Worm (Caenorhabditis elegans) whole organism, L4 larva: Measurements from ENCODE around the gene C16A11.2.

ENCODE experiments used
- D1046.2 ChIP-seq: fragments of 200-800 bp; sonication (Bioruptor generic); IDR thresholded peaks from 2 replicates; pipeline ENCODE4 v1.3.6; 2022; ENCODE audit warnings: missing genetic modification characterization, missing compliant biosample characterization
- F37D6.2 ChIP-seq: sonication (generic microtip); optimal IDR thresholded peaks from 2 replicates; lab custom pipeline; 2016; ENCODE audit warnings: mild to moderate bottlenecking, missing genetic modification characterization, missing compliant biosample characterization
- T20F7.1 ChIP-seq: fragments of 200-800 bp; sonication (Bioruptor generic); optimal IDR thresholded peaks from 2 replicates; lab custom pipeline; 2018; ENCODE audit warnings: mild to moderate bottlenecking, missing genetic modification characterization, missing compliant biosample characterization
- Y105C5A.15 ChIP-seq: fragments of 200-800 bp; sonication (Bioruptor generic); IDR thresholded peaks from 2 replicates; pipeline ENCODE4 v1.3.6; 2022; ENCODE audit warnings: missing genetic modification characterization, missing compliant biosample characterization
- ZK337.2 ChIP-seq: fragments of 200-800 bp; sonication (Bioruptor generic); IDR thresholded peaks from 2 replicates; pipeline ENCODE4 v1.3.6; 2022; ENCODE audit warnings: missing genetic modification reagents, missing genetic modification characterization, missing compliant biosample characterization
- aha-1 ChIP-seq: fragments of 150-350 bp; peaks from one replicate; lab custom pipeline; 2014; ENCODE audit warnings: missing biosample characterization, missing genetic modification characterization
- aly-2 ChIP-seq: sonication (generic microtip); optimal IDR thresholded peaks from 2 replicates; lab custom pipeline; 2018; ENCODE audit warnings: missing biosample characterization, missing genetic modification characterization
- ceh-20 ChIP-seq: fragments of 200-800 bp; sonication (Bioruptor generic); IDR thresholded peaks from 2 replicates; pipeline ENCODE4 v1.3.6; 2022; ENCODE audit warnings: missing genetic modification reagents, missing genetic modification characterization, missing compliant biosample characterization
- ceh-32 ChIP-seq: sonication (generic microtip); optimal IDR thresholded peaks from 2 replicates; lab custom pipeline; 2016; ENCODE audit warnings: mild to moderate bottlenecking, missing genetic modification characterization, missing compliant biosample characterization; ENCODE audit not compliant: poor library complexity
- ceh-44 ChIP-seq: fragments of 200-800 bp; sonication (Bioruptor generic); IDR thresholded peaks from 2 replicates; pipeline ENCODE4 v1.3.6; 2022; ENCODE audit warnings: missing genetic modification reagents, missing genetic modification characterization, missing compliant biosample characterization
- ceh-62 ChIP-seq: sonication (generic microtip); optimal IDR thresholded peaks from 2 replicates; lab custom pipeline; 2017; ENCODE audit warnings: missing biosample characterization, missing genetic modification characterization
- ceh-82 ChIP-seq: sonication (generic microtip); optimal IDR thresholded peaks from 2 replicates; lab custom pipeline; 2017; ENCODE audit warnings: missing biosample characterization, missing genetic modification characterization
- cey-2 ChIP-seq: sonication (generic microtip); optimal IDR thresholded peaks from 3 replicates; lab custom pipeline; 2017; ENCODE audit warnings: missing genetic modification characterization, mild to moderate bottlenecking, missing compliant biosample characterization, antibody characterized with exemption, borderline replicate concordance; ENCODE audit not compliant: insufficient read depth
- daf-12 ChIP-seq: fragments of 150-350 bp; optimal IDR thresholded peaks from 2 replicates; lab custom pipeline; 2014; ENCODE audit warnings: missing biosample characterization, missing genetic modification reagents, missing genetic modification characterization
- daf-19 ChIP-seq: fragments of 200-800 bp; sonication (Bioruptor generic); conservative IDR thresholded peaks from 2 replicates; pipeline ENCODE4 v1.3.6; 2022; ENCODE audit warnings: missing genetic modification characterization, missing compliant biosample characterization
- dpl-1 ChIP-seq: fragments of 150-350 bp; optimal IDR thresholded peaks from 2 replicates; lab custom pipeline; 2014; ENCODE audit warnings: missing biosample characterization, missing genetic modification reagents, missing genetic modification characterization
- dve-1 ChIP-seq: sonication (generic microtip); optimal IDR thresholded peaks from 2 replicates; lab custom pipeline; 2017; ENCODE audit warnings: antibody characterized with exemption, mild to moderate bottlenecking, missing genetic modification characterization, missing compliant biosample characterization; ENCODE audit not compliant: insufficient read depth
- egl-27 ChIP-seq: sonication (generic microtip); optimal IDR thresholded peaks from 3 replicates; lab custom pipeline; 2017; ENCODE audit warnings: missing biosample characterization, missing genetic modification reagents, missing genetic modification characterization
- egl-43 ChIP-seq: fragments of 200-800 bp; sonication (Bioruptor generic); IDR thresholded peaks from 2 replicates; pipeline ENCODE4 v1.3.6; 2022; ENCODE audit warnings: missing genetic modification reagents, missing genetic modification characterization, missing compliant biosample characterization
- fkh-10 ChIP-seq: fragments of 150-350 bp; optimal IDR thresholded peaks from 2 replicates; lab custom pipeline; 2014; ENCODE audit warnings: missing biosample characterization, missing genetic modification reagents, missing genetic modification characterization
- gei-8 ChIP-seq: fragments of 200-800 bp; sonication (Bioruptor generic); optimal IDR thresholded peaks from 2 replicates; lab custom pipeline; 2018; ENCODE audit warnings: mild to moderate bottlenecking, missing genetic modification characterization, missing compliant biosample characterization
- jun-1 ChIP-seq: fragments of 150-350 bp; optimal IDR thresholded peaks from 2 replicates; lab custom pipeline; 2014; ENCODE audit warnings: missing biosample characterization, missing genetic modification reagents, missing genetic modification characterization
- lin-29 ChIP-seq: fragments of 200-800 bp; sonication (Bioruptor generic); IDR thresholded peaks from 2 replicates; pipeline ENCODE4 v1.3.6; 2022; ENCODE audit warnings: missing genetic modification reagents, missing genetic modification characterization, missing compliant biosample characterization
- lir-3 ChIP-seq: sonication (generic microtip); optimal IDR thresholded peaks from 2 replicates; lab custom pipeline; 2016; ENCODE audit warnings: mild to moderate bottlenecking, missing genetic modification characterization, missing compliant biosample characterization
- lsy-2 ChIP-seq, 2 experiments: fragments of 150-350 bp in 1 of 2; sonication (generic microtip) in 1 of 2; optimal IDR thresholded peaks; 2 replicates each; lab custom pipeline; 2014 to 2017; ENCODE audit warnings: missing biosample characterization in 2 of 2, missing genetic modification characterization in 2 of 2
- mep-1 ChIP-seq: fragments of 150-350 bp; sonication (generic microtip); optimal IDR thresholded peaks from 3 replicates; lab custom pipeline; 2014; ENCODE audit warnings: missing biosample characterization, missing genetic modification characterization
- nhr-10 ChIP-seq: fragments of 150-350 bp; optimal IDR thresholded peaks from 2 replicates; lab custom pipeline; 2014; ENCODE audit warnings: missing biosample characterization, missing genetic modification characterization
- nhr-102 ChIP-seq: sonication (generic microtip); optimal IDR thresholded peaks from 2 replicates; lab custom pipeline; 2016; ENCODE audit warnings: mild to moderate bottlenecking, missing genetic modification characterization, moderate library complexity, missing compliant biosample characterization
- nhr-25 ChIP-seq: sonication (generic microtip); optimal IDR thresholded peaks from 2 replicates; lab custom pipeline; 2017; ENCODE audit warnings: missing genetic modification characterization, mild to moderate bottlenecking, missing compliant biosample characterization, antibody characterized with exemption, moderate library complexity, borderline replicate concordance; ENCODE audit not compliant: insufficient read depth
- nhr-28 ChIP-seq: fragments of 150-350 bp; optimal IDR thresholded peaks from 2 replicates; lab custom pipeline; 2014; ENCODE audit warnings: missing biosample characterization, missing genetic modification characterization
- nhr-42 ChIP-seq: fragments of 200-800 bp; sonication (Bioruptor generic); IDR thresholded peaks from 2 replicates; pipeline ENCODE4 v1.3.6; 2022; ENCODE audit warnings: missing genetic modification characterization, missing compliant biosample characterization
- nhr-6 ChIP-seq: fragments of 150-350 bp; optimal IDR thresholded peaks from 2 replicates; lab custom pipeline; 2014; ENCODE audit warnings: missing biosample characterization, missing genetic modification characterization
- nhr-76 ChIP-seq: fragments of 150-350 bp; optimal IDR thresholded peaks from 2 replicates; lab custom pipeline; 2014; ENCODE audit warnings: missing biosample characterization, missing genetic modification characterization
- saeg-2 ChIP-seq: fragments of 200-800 bp; sonication (Bioruptor generic); IDR thresholded peaks from 2 replicates; pipeline ENCODE4 v1.3.6; 2022; ENCODE audit warnings: missing genetic modification reagents, missing genetic modification characterization, missing compliant biosample characterization
- skn-1 ChIP-seq: fragments of 150-350 bp; optimal IDR thresholded peaks from 2 replicates; lab custom pipeline; 2014; ENCODE audit warnings: missing biosample characterization, missing genetic modification characterization
- snpc-1.2 ChIP-seq: fragments of 200-800 bp; sonication (Bioruptor generic); IDR thresholded peaks from 2 replicates; pipeline ENCODE4 v1.3.6; 2022; ENCODE audit warnings: missing genetic modification reagents, missing genetic modification characterization, missing compliant biosample characterization
- spr-1 ChIP-seq: sonication (generic microtip); optimal IDR thresholded peaks from 2 replicates; lab custom pipeline; 2016; ENCODE audit warnings: mild to moderate bottlenecking, missing genetic modification characterization, missing compliant biosample characterization
- unc-130 ChIP-seq: sonication (generic microtip); optimal IDR thresholded peaks from 2 replicates; lab custom pipeline; 2016; ENCODE audit warnings: missing genetic modification reagents, missing genetic modification characterization, missing compliant biosample characterization
- unc-39 ChIP-seq: sonication (generic microtip); optimal IDR thresholded peaks from 2 replicates; lab custom pipeline; 2017; ENCODE audit warnings: missing biosample characterization, missing genetic modification characterization
- unc-62 ChIP-seq, 3 experiments: fragments of 150-350 bp in 1 of 3; sonication (generic microtip); optimal IDR thresholded peaks in 2 of 3; peaks in 1 of 3; 1 replicate in 1 of 3; 2 replicates in 2 of 3; lab custom pipeline; 2014 to 2017; ENCODE audit warnings: missing biosample characterization in 3 of 3, missing genetic modification characterization in 3 of 3, missing genetic modification reagents in 3 of 3, missing genotype in 1 of 3
- vab-7 ChIP-seq: fragments of 200-800 bp; sonication (Bioruptor generic); IDR thresholded peaks from 2 replicates; pipeline ENCODE4 v1.3.6; 2022; ENCODE audit warnings: missing genetic modification reagents, missing genetic modification characterization, missing compliant biosample characterization
- zip-11 ChIP-seq: fragments of 200-800 bp; sonication (Bioruptor generic); IDR thresholded peaks from 2 replicates; pipeline ENCODE4 v1.3.6; 2022; ENCODE audit warnings: missing genetic modification characterization, missing compliant biosample characterization

The C16A11.2 gene

ce11 chrII:4284305-4285193 lies 46.5 kb downstream of the C16A11.2 start:
- TF ChIP-seq unc-130 (GFP tag; lab: Kevin White, UChicago), result no peak
- TF ChIP-seq aly-2 (tag; lab: Kevin White, UChicago), result no peak
- TF ChIP-seq daf-12 (tag; lab: Kevin White, UChicago), result no peak
- no peak for TF ChIP-seq ceh-20 (GFP tag; lab: Robert Waterston, UW)
- no peak for TF ChIP-seq F37D6.2
- no peak for TF ChIP-seq ceh-44 (GFP tag; lab: Robert Waterston, UW)
- no peak for TF ChIP-seq daf-19 (GFP tag; lab: Robert Waterston, UW)
- no peak for TF ChIP-seq Y105C5A.15
- TF ChIP-seq egl-27 (tag; lab: Kevin White, UChicago), result no peak
- no peak for TF ChIP-seq fkh-10 (GFP tag; lab: Kevin White, UChicago)
- no peak for TF ChIP-seq ceh-82
- no peak for TF ChIP-seq nhr-76 (tag; lab: Kevin White, UChicago)

- TF ChIP-seq aha-1 (tag; lab: Kevin White, UChicago) (no peak), mep-1 (tag; lab: Kevin White, UChicago) (no peak), dve-1 (tag; lab: Kevin White, UChicago) (no peak), unc-130 (GFP tag; lab: Kevin White, UChicago) (no peak), daf-19 (GFP tag; lab: Robert Waterston, UW) (no peak), cey-2 (tag; lab: Kevin White, UChicago) (no peak), vab-7 (no peak)
These were observed 48.9 kb downstream of the C16A11.2 start for ce11 chrII:4286921-4287320.

- TF ChIP-seq zip-11 (GFP tag; lab: Robert Waterston, UW), result no peak
- TF ChIP-seq aha-1 (tag; lab: Kevin White, UChicago), result peak; percentile 5
- TF ChIP-seq T20F7.1 (GFP tag; lab: Kevin White, UChicago), result no peak
- peak in 1 of 2 experiments; percentile 86 for TF ChIP-seq unc-62 (GFP tag; optimal IDR thresholded peaks at IDR 0.05 in 1 of 2; lab: Kevin White, UChicago)
- TF ChIP-seq unc-62 (tag; optimal IDR thresholded peaks at IDR 0.05; lab: Kevin White, UChicago), result no peak
- no peak for TF ChIP-seq nhr-25 (tag; lab: Kevin White, UChicago)
- TF ChIP-seq snpc-1.2, result no peak
These were observed 50.1 kb downstream of the C16A11.2 start, which contains the start of gene C01F1.6 for ce11 chrII:4288111-4288510. TSS of gene C01F1.6 (minus strand) at chrII:4288211.

- TF ChIP-seq dpl-1 (GFP tag; lab: Kevin White, UChicago), result no peak
- no peak for TF ChIP-seq D1046.2
- TF ChIP-seq ceh-32 (tag; lab: Kevin White, UChicago), result no peak
- TF ChIP-seq gei-8 (GFP tag; lab: Kevin White, UChicago), result no peak
- TF ChIP-seq unc-39 (tag; lab: Kevin White, UChicago), result no peak
- TF ChIP-seq lsy-2 (tag; optimal IDR thresholded peaks at IDR 0.05; lab: Kevin White, UChicago), result no peak
- no peak for TF ChIP-seq F37D6.2
- TF ChIP-seq skn-1 (tag; lab: Kevin White, UChicago), result no peak
- TF ChIP-seq egl-27 (tag; lab: Kevin White, UChicago), result no peak
- TF ChIP-seq ceh-44 (GFP tag; lab: Robert Waterston, UW), result no peak
- TF ChIP-seq lin-29, result no peak
- TF ChIP-seq fkh-10 (GFP tag; lab: Kevin White, UChicago), result no peak
- TF ChIP-seq daf-12 (tag; lab: Kevin White, UChicago), result no peak
- TF ChIP-seq aly-2 (tag; lab: Kevin White, UChicago), result no peak
- TF ChIP-seq nhr-42 (GFP tag; lab: Robert Waterston, UW), result no peak
- TF ChIP-seq saeg-2 (GFP tag; lab: Robert Waterston, UW), result no peak
- TF ChIP-seq nhr-28 (tag; lab: Kevin White, UChicago), result peak; percentile 4
- no peak for TF ChIP-seq ZK337.2 (GFP tag; lab: Robert Waterston, UW)
- peak; percentile 32 for TF ChIP-seq nhr-6 (tag; lab: Kevin White, UChicago)
- TF ChIP-seq spr-1, result no peak
- TF ChIP-seq daf-19 (GFP tag; lab: Robert Waterston, UW), result no peak
- TF ChIP-seq dve-1 (tag; lab: Kevin White, UChicago), result peak; percentile 15
- TF ChIP-seq unc-62 (GFP tag; optimal IDR thresholded peaks at IDR 0.05 in 1 of 2; lab: Kevin White, UChicago), result peak in 1 of 2 experiments; percentile 27
- no peak for TF ChIP-seq unc-62 (tag; optimal IDR thresholded peaks at IDR 0.05; lab: Kevin White, UChicago)
- no peak for TF ChIP-seq jun-1
- TF ChIP-seq ceh-62, result no peak
- TF ChIP-seq egl-43 (GFP tag; lab: Robert Waterston, UW), result no peak
- TF ChIP-seq nhr-10 (tag; lab: Kevin White, UChicago), result no peak
- no peak for TF ChIP-seq nhr-102 (tag; lab: Kevin White, UChicago)
- no peak for TF ChIP-seq lir-3 (tag; lab: Kevin White, UChicago)
These were observed 50.6 kb downstream of the C16A11.2 start for ce11 chrII:4288572-4288971.
